Fruit fly (Drosophila melanogaster) whole organism, prepupa: ENCODE data around the gene CG14416.

Experiments
- CG11294 ChIP-seq: fragments of 200-800 bp; sonication (Bioruptor generic); IDR thresholded peaks from 2 replicates; pipeline ENCODE4 v1.3.6; 2022; ENCODE audit warnings: missing biosample characterization, missing genetic modification characterization
- CG6163 ChIP-seq: fragments of 200-800 bp; sonication (Bioruptor generic); IDR thresholded peaks from 3 replicates; pipeline ENCODE4 v1.3.6; 2022; ENCODE audit warnings: missing biosample characterization, missing genetic modification characterization
- CG8119 ChIP-seq: fragments of 200-800 bp; sonication (Bioruptor generic); IDR thresholded peaks from 3 replicates; pipeline ENCODE4 v1.3.6; 2022; ENCODE audit warnings: missing biosample characterization, missing genetic modification characterization
- CG8632 ChIP-seq: fragments of 200-800 bp; sonication (Bioruptor generic); optimal IDR thresholded peaks from 3 replicates; lab custom pipeline; 2016; ENCODE audit warnings: missing biosample characterization, missing genetic modification characterization
- achi ChIP-seq: fragments of 200-800 bp; sonication (Bioruptor generic); optimal IDR thresholded peaks from 3 replicates; lab custom pipeline; 2016; ENCODE audit warnings: missing biosample characterization, missing genetic modification characterization
- acj6 ChIP-seq: fragments of 200-800 bp; sonication (Bioruptor generic); optimal IDR thresholded peaks from 3 replicates; lab custom pipeline; 2016; ENCODE audit warnings: missing biosample characterization, missing genetic modification characterization
- ss ChIP-seq, 2 experiments: fragments of 200-800 bp; sonication (Bioruptor generic); optimal IDR thresholded peaks; 2 replicates in 1 of 2; 3 replicates in 1 of 2; lab custom pipeline; 2017 to 2018; ENCODE audit warnings: mild to moderate bottlenecking in 2 of 2, missing biosample characterization in 2 of 2, missing genetic modification characterization in 2 of 2, moderate library complexity in 1 of 2
- svp ChIP-seq: fragments of 200-800 bp; sonication (Bioruptor generic); peaks from one replicate; lab custom pipeline; 2016; ENCODE audit warnings: missing biosample characterization, missing genetic modification characterization

Gene CG14416

dm6 chrX:2860955-2861354, 11.7 kb downstream of the CG14416 start (continued):
- TF ChIP-seq svp (peak; percentile 31), CG6163 (no peak), ss (GFP tag; optimal IDR thresholded peaks at IDR 0.05; lab: Kevin White, UChicago) (peak in 1 of 2 experiments; percentile 10), CG8119 (GFP tag; lab: Robert Waterston, UW) (0 out of 3 replicates have a peak, but pooled peaks have one; percentile 27), CG8632 (GFP tag; lab: Kevin White, UChicago) (no peak), achi (GFP tag; lab: Kevin White, UChicago) (no peak), acj6 (peak; percentile 4), CG11294 (GFP tag; lab: Robert Waterston, UW) (no peak)
